Worm (Caenorhabditis elegans) whole organism, L1 larva: ENCODE results near the gene spd-3.
A peak's percentile ranks its signal among the peaks of the same experiment; 100 is the strongest.

Experiments
- C34B4.2 ChIP-seq: sonication (generic microtip); optimal IDR thresholded peaks from 2 replicates; lab custom pipeline; 2017; ENCODE audit warnings: mild to moderate bottlenecking, missing genetic modification characterization, missing compliant biosample characterization
- F16B12.6 ChIP-seq: fragments of 150-350 bp; optimal IDR thresholded peaks from 2 replicates; lab custom pipeline; 2014; ENCODE audit warnings: missing biosample characterization, missing genetic modification characterization
- aha-1 ChIP-seq: fragments of 150-350 bp; optimal IDR thresholded peaks from 2 replicates; lab custom pipeline; 2014; ENCODE audit warnings: missing biosample characterization, missing genetic modification characterization
- alr-1 ChIP-seq: fragments of 200-800 bp; sonication (Bioruptor generic); optimal IDR thresholded peaks from 2 replicates; lab custom pipeline; 2018; ENCODE audit warnings: borderline replicate concordance, mild to moderate bottlenecking, missing genetic modification characterization, missing compliant biosample characterization
- aly-2 ChIP-seq: fragments of 150-350 bp; optimal IDR thresholded peaks from 2 replicates; lab custom pipeline; 2014; ENCODE audit warnings: missing biosample characterization, missing genetic modification characterization
- ceh-88 ChIP-seq: fragments of 200-800 bp; sonication (Bioruptor generic); IDR thresholded peaks from 2 replicates; pipeline ENCODE4 v1.3.6; 2022; ENCODE audit warnings: missing genetic modification characterization, missing compliant biosample characterization
- ces-1 ChIP-seq: fragments of 150-350 bp; optimal IDR thresholded peaks from 2 replicates; lab custom pipeline; 2014; ENCODE audit warnings: missing biosample characterization, missing genetic modification reagents, missing genetic modification characterization
- dpl-1 ChIP-seq, 3 experiments: fragments of 150-350 bp in 2 of 3; sonication (generic microtip) in 1 of 3; optimal IDR thresholded peaks; 2 replicates each; lab custom pipeline; 2014 to 2017; ENCODE audit warnings: missing biosample characterization in 3 of 3, missing genetic modification characterization in 3 of 3, missing genetic modification reagents in 3 of 3
- efl-1 ChIP-seq, 4 experiments: fragments of 150-350 bp; optimal IDR thresholded peaks in 3 of 4; peaks in 1 of 4; 1 replicate in 1 of 4; 2 replicates in 3 of 4; lab custom pipeline; 2014; ENCODE audit warnings: missing biosample characterization in 2 of 4, missing genetic modification characterization in 2 of 4, missing genetic modification reagents in 2 of 4
- efl-3 ChIP-seq: fragments of 200-800 bp; sonication (Bioruptor generic); optimal IDR thresholded peaks from 2 replicates; lab custom pipeline; 2018; ENCODE audit warnings: mild to moderate bottlenecking, missing genetic modification characterization, missing compliant biosample characterization
- egl-13 ChIP-seq: sonication (generic microtip); optimal IDR thresholded peaks from 2 replicates; lab custom pipeline; 2016; ENCODE audit warnings: missing genotype, missing genetic modification reagents, missing genetic modification characterization, missing compliant biosample characterization
- ets-5 ChIP-seq: fragments of 200-800 bp; sonication (Bioruptor generic); IDR thresholded peaks from 2 replicates; pipeline ENCODE4 v1.3.6; 2022; ENCODE audit warnings: missing genetic modification characterization, missing compliant biosample characterization
- fkh-4 ChIP-seq: sonication (generic microtip); optimal IDR thresholded peaks from 2 replicates; lab custom pipeline; 2016; ENCODE audit warnings: missing compliant biosample characterization, missing genetic modification characterization, borderline replicate concordance
- fos-1 ChIP-seq: fragments of 150-350 bp; optimal IDR thresholded peaks from 2 replicates; lab custom pipeline; 2014; ENCODE audit warnings: missing biosample characterization, missing genetic modification characterization
- hlh-4 ChIP-seq: sonication (generic microtip); optimal IDR thresholded peaks from 2 replicates; lab custom pipeline; 2016; ENCODE audit warnings: mild to moderate bottlenecking, missing genetic modification characterization, missing compliant biosample characterization
- hpl-2 ChIP-seq: fragments of 150-350 bp; optimal IDR thresholded peaks from 2 replicates; lab custom pipeline; 2014; ENCODE audit warnings: missing biosample characterization, missing genetic modification reagents, missing genetic modification characterization
- irx-1 ChIP-seq: sonication (generic microtip); optimal IDR thresholded peaks from 2 replicates; lab custom pipeline; 2016; ENCODE audit warnings: missing genetic modification characterization, missing compliant biosample characterization
- isw-1 ChIP-seq: fragments of 200-800 bp; sonication (Bioruptor generic); IDR thresholded peaks from 2 replicates; pipeline ENCODE4 v1.3.6; 2022; ENCODE audit warnings: missing genetic modification characterization, missing compliant biosample characterization
- lin-13 ChIP-seq: fragments of 150-350 bp; optimal IDR thresholded peaks from 2 replicates; lab custom pipeline; 2014; ENCODE audit warnings: missing biosample characterization, missing genetic modification reagents, missing genetic modification characterization
- lin-14 ChIP-seq: fragments of 200-800 bp; sonication (Bioruptor generic); optimal IDR thresholded peaks from 2 replicates; lab custom pipeline; 2018; ENCODE audit warnings: mild to moderate bottlenecking, missing genetic modification characterization, moderate library complexity, missing compliant biosample characterization
- lin-39 ChIP-seq: fragments of 150-350 bp; optimal IDR thresholded peaks from 2 replicates; lab custom pipeline; 2014; ENCODE audit warnings: missing biosample characterization, missing genetic modification reagents, missing genetic modification characterization
- lir-3 ChIP-seq: sonication (generic microtip); optimal IDR thresholded peaks from 2 replicates; lab custom pipeline; 2016; ENCODE audit warnings: mild to moderate bottlenecking, missing genetic modification characterization, moderate library complexity, missing compliant biosample characterization; ENCODE audit not compliant: poor library complexity
- lsy-2 ChIP-seq, 2 experiments: fragments of 150-350 bp; optimal IDR thresholded peaks; 2 replicates each; lab custom pipeline; 2014; ENCODE audit warnings: missing biosample characterization in 2 of 2, missing genetic modification characterization in 2 of 2
- mab-9 ChIP-seq: fragments of 200-800 bp; sonication (Bioruptor generic); IDR thresholded peaks from 2 replicates; pipeline ENCODE4 v1.3.6; 2022; ENCODE audit warnings: missing genetic modification reagents, missing genetic modification characterization, missing compliant biosample characterization
- mep-1 ChIP-seq: fragments of 150-350 bp; optimal IDR thresholded peaks from 2 replicates; lab custom pipeline; 2014; ENCODE audit warnings: missing biosample characterization, missing genetic modification characterization
- nhr-11 ChIP-seq: fragments of 150-350 bp; optimal IDR thresholded peaks from 2 replicates; lab custom pipeline; 2014; ENCODE audit warnings: missing biosample characterization, missing genetic modification characterization
- nhr-20 ChIP-seq: sonication (generic microtip); optimal IDR thresholded peaks from 2 replicates; lab custom pipeline; 2016; ENCODE audit warnings: mild to moderate bottlenecking, missing genetic modification characterization, missing compliant biosample characterization
- nhr-237 ChIP-seq: fragments of 150-350 bp; optimal IDR thresholded peaks from 2 replicates; lab custom pipeline; 2014; ENCODE audit warnings: missing biosample characterization, missing genetic modification characterization
- nhr-28 ChIP-seq: fragments of 150-350 bp; optimal IDR thresholded peaks from 2 replicates; lab custom pipeline; 2014; ENCODE audit warnings: missing biosample characterization, missing genetic modification characterization
- nhr-71 ChIP-seq: sonication (generic microtip); optimal IDR thresholded peaks from 2 replicates; lab custom pipeline; 2016; ENCODE audit warnings: mild to moderate bottlenecking, missing genetic modification characterization, moderate library complexity, missing compliant biosample characterization
- nhr-76 ChIP-seq: sonication (generic microtip); optimal IDR thresholded peaks from 2 replicates; lab custom pipeline; 2017; ENCODE audit warnings: missing biosample characterization, missing genetic modification characterization
- nhr-84 ChIP-seq: sonication (generic microtip); optimal IDR thresholded peaks from 2 replicates; lab custom pipeline; 2017; ENCODE audit warnings: missing biosample characterization, missing genetic modification characterization
- nhr-85 ChIP-seq: sonication (generic microtip); peaks from one replicate; lab custom pipeline; 2016; ENCODE audit warnings: missing genetic modification characterization, inconsistent platforms, missing compliant biosample characterization
- nhr-90 ChIP-seq: sonication (generic microtip); optimal IDR thresholded peaks from 2 replicates; lab custom pipeline; 2016; ENCODE audit warnings: mild to moderate bottlenecking, missing genetic modification characterization, missing compliant biosample characterization; ENCODE audit not compliant: poor library complexity
- pax-3 ChIP-seq: fragments of 200-800 bp; sonication (Bioruptor generic); optimal IDR thresholded peaks from 2 replicates; lab custom pipeline; 2018; ENCODE audit warnings: mild to moderate bottlenecking, missing genetic modification characterization, moderate library complexity, missing compliant biosample characterization
- skn-1 ChIP-seq: fragments of 150-350 bp; optimal IDR thresholded peaks from 2 replicates; lab custom pipeline; 2014; ENCODE audit warnings: missing biosample characterization, missing genetic modification characterization
- snpc-4 ChIP-seq: fragments of 150-350 bp; optimal IDR thresholded peaks from 2 replicates; lab custom pipeline; 2014; ENCODE audit warnings: missing biosample characterization, missing genetic modification characterization
- sox-4 ChIP-seq: sonication (generic microtip); optimal IDR thresholded peaks from 2 replicates; lab custom pipeline; 2016; ENCODE audit warnings: missing genetic modification characterization, missing compliant biosample characterization
- sup-37 ChIP-seq: fragments of 200-800 bp; sonication (Bioruptor generic); optimal IDR thresholded peaks from 2 replicates; lab custom pipeline; 2018; ENCODE audit warnings: mild to moderate bottlenecking, missing genetic modification characterization, missing compliant biosample characterization
- swsn-7 ChIP-seq: sonication (generic microtip); optimal IDR thresholded peaks from 2 replicates; lab custom pipeline; 2016; ENCODE audit warnings: missing genetic modification characterization, missing compliant biosample characterization
- tbx-2 ChIP-seq: sonication (generic microtip); optimal IDR thresholded peaks from 2 replicates; lab custom pipeline; 2016; ENCODE audit warnings: missing genetic modification characterization, missing compliant biosample characterization
- tlp-1 ChIP-seq: fragments of 150-350 bp; optimal IDR thresholded peaks from 2 replicates; lab custom pipeline; 2014; ENCODE audit warnings: missing biosample characterization, missing genetic modification characterization
- unc-130 ChIP-seq: fragments of 150-350 bp; optimal IDR thresholded peaks from 2 replicates; lab custom pipeline; 2017; ENCODE audit warnings: missing biosample characterization, missing genetic modification characterization, inconsistent platforms
- unc-30 ChIP-seq: sonication (generic microtip); optimal IDR thresholded peaks from 2 replicates; lab custom pipeline; 2017; ENCODE audit warnings: missing biosample characterization, missing genetic modification characterization
- unc-62 ChIP-seq: fragments of 150-350 bp; optimal IDR thresholded peaks from 2 replicates; lab custom pipeline; 2014; ENCODE audit warnings: missing biosample characterization, missing genetic modification reagents, missing genetic modification characterization
- unc-98 ChIP-seq: fragments of 200-800 bp; sonication (Bioruptor generic); IDR thresholded peaks from 2 replicates; pipeline ENCODE4 v1.3.6; 2022; ENCODE audit warnings: missing genetic modification characterization, missing compliant biosample characterization
- vab-15 ChIP-seq: sonication (generic microtip); optimal IDR thresholded peaks from 2 replicates; lab custom pipeline; 2017; ENCODE audit warnings: missing genotype, mild to moderate bottlenecking, missing genetic modification characterization, missing compliant biosample characterization
- zip-4 ChIP-seq: fragments of 200-800 bp; sonication (Bioruptor generic); optimal IDR thresholded peaks from 2 replicates; lab custom pipeline; 2018; ENCODE audit warnings: mild to moderate bottlenecking, missing genetic modification characterization, moderate library complexity, missing compliant biosample characterization
- ztf-11 ChIP-seq, 2 experiments: sonication (generic microtip); optimal IDR thresholded peaks; 2 replicates each; lab custom pipeline; 2016 to 2017; ENCODE audit warnings: missing genetic modification characterization in 2 of 2, missing biosample characterization in 1 of 2, missing compliant biosample characterization in 1 of 2
- ztf-4 ChIP-seq: fragments of 150-350 bp; optimal IDR thresholded peaks from 2 replicates; lab custom pipeline; 2014; ENCODE audit warnings: missing biosample characterization, missing genetic modification characterization

spd-3 gene

ce11 chrIV:6806475-6807063, 44.1 kb downstream of the spd-3 start, which contains the start of gene C17H12.10 (continued):
- TF ChIP-seq lin-39: no peak
- no peak for TF ChIP-seq isw-1 (GFP tag; lab: Robert Waterston, UW)

ce11 chrIV:6809756-6810155, 47.2 kb downstream of the spd-3 start:
- TF ChIP-seq fos-1 (tag; lab: Kevin White, UChicago) (no peak), nhr-237 (tag; lab: Kevin White, UChicago) (no peak), dpl-1 (GFP tag; optimal IDR thresholded peaks at IDR 0.05; lab: Kevin White, UChicago) (no peak), snpc-4 (tag; lab: Kevin White, UChicago) (no peak), ets-5 (GFP tag; lab: Robert Waterston, UW) (no peak), sox-4 (tag; lab: Kevin White, UChicago) (no peak), nhr-20 (tag; lab: Kevin White, UChicago) (no peak), vab-15 (tag; lab: Kevin White, UChicago) (no peak), irx-1 (tag; lab: Kevin White, UChicago) (no peak), C34B4.2 (tag; lab: Kevin White, UChicago) (no peak), alr-1 (tag; lab: Kevin White, UChicago) (no peak), efl-1 (optimal IDR thresholded peaks at IDR 0.05; lab: Kevin White, UChicago) (peak; percentile 37 to 42), efl-1 (GFP tag; optimal IDR thresholded peaks at IDR 0.05 in 1 of 2; lab: Kevin White, UChicago) (peak; percentile 6 to 81), swsn-7 (peak; percentile 66), aha-1 (no peak), hlh-4 (no peak), efl-3 (no peak), unc-130 (tag; lab: Kevin White, UChicago) (no peak), unc-30 (tag; lab: Kevin White, UChicago) (no peak), skn-1 (tag; lab: Kevin White, UChicago) (no peak), lir-3 (tag; lab: Kevin White, UChicago) (no peak), ztf-11 (tag; optimal IDR thresholded peaks at IDR 0.05; lab: Kevin White, UChicago) (no peak), hpl-2 (no peak), lin-14 (peak; percentile 94), pax-3 (no peak), ceh-88 (GFP tag; lab: Robert Waterston, UW) (no peak), fkh-4 (tag; lab: Kevin White, UChicago) (no peak), lin-13 (no peak), zip-4 (GFP tag; lab: Kevin White, UChicago) (no peak), mab-9 (GFP tag; lab: Robert Waterston, UW) (peak; percentile 66), egl-13 (tag; lab: Kevin White, UChicago) (peak; percentile 50), lin-39 (no peak), tlp-1 (no peak), nhr-84 (tag; lab: Kevin White, UChicago) (no peak), unc-62 (GFP tag; lab: Kevin White, UChicago) (no peak), sup-37 (GFP tag; lab: Kevin White, UChicago) (no peak), aly-2 (tag; lab: Kevin White, UChicago) (no peak), nhr-11 (no peak), isw-1 (GFP tag; lab: Robert Waterston, UW) (peak; percentile 41), nhr-71 (tag; lab: Kevin White, UChicago) (peak; percentile 72), nhr-90 (tag; lab: Kevin White, UChicago) (no peak), nhr-85 (tag; lab: Kevin White, UChicago) (no peak), nhr-76 (tag; lab: Kevin White, UChicago) (no peak), F16B12.6 (no peak), unc-98 (GFP tag; lab: Robert Waterston, UW) (no peak), ces-1 (GFP tag; lab: Kevin White, UChicago) (no peak), tbx-2 (tag; lab: Kevin White, UChicago) (peak; percentile 69), nhr-28 (tag; lab: Kevin White, UChicago) (no peak), ztf-4 (tag; lab: Kevin White, UChicago) (peak; percentile 35), lsy-2 (tag; optimal IDR thresholded peaks at IDR 0.05; lab: Kevin White, UChicago) (peak in 1 of 2 experiments; percentile 58), mep-1 (no peak)
